Worm (Caenorhabditis elegans): ENCODE data around the gene K12B6.11.
A peak's percentile ranks its signal among the peaks of the same experiment; 100 is the strongest.

Gene K12B6.11

ce11 chrV:6270097-6270496 is 18.6 kb upstream of the K12B6.11 start:
- no peak for TF ChIP-seq T23F11.4 (GFP tag; optimal IDR thresholded peaks at IDR 0.05)
- TF ChIP-seq sox-4 (tag; optimal IDR thresholded peaks at IDR 0.05), result no peak
- TF ChIP-seq sdc-2 (tag; optimal IDR thresholded peaks at IDR 0.05), result no peak
- TF ChIP-seq ceh-34 (tag; optimal IDR thresholded peaks at IDR 0.05), result peak; percentile 32
- no peak for TF ChIP-seq ceh-6 (GFP tag; optimal IDR thresholded peaks at IDR 0.05)
- TF ChIP-seq rnt-1 (tag; optimal IDR thresholded peaks at IDR 0.05), result no peak
- TF ChIP-seq hlh-6 (tag; optimal IDR thresholded peaks at IDR 0.05), result no peak
- TF ChIP-seq hlh-30 (tag; optimal IDR thresholded peaks at IDR 0.05; ENCODE audit: insufficient read depth), result peak; percentile 54
- TF ChIP-seq elt-2 (tag; optimal IDR thresholded peaks at IDR 0.05), result no peak
- no peak for TF ChIP-seq K02D7.2 (tag; optimal IDR thresholded peaks at IDR 0.05)
- TF ChIP-seq eyg-1 (tag; optimal IDR thresholded peaks at IDR 0.05), result no peak
- TF ChIP-seq K09A11.1 (tag; optimal IDR thresholded peaks at IDR 0.05; ENCODE audit: insufficient read depth), result no peak
- peak; percentile 31 for TF ChIP-seq pha-2 (tag; optimal IDR thresholded peaks at IDR 0.05)
- TF ChIP-seq hlh-8 (tag; optimal IDR thresholded peaks at IDR 0.05), result peak; percentile 15
- TF ChIP-seq tbx-2 (tag; optimal IDR thresholded peaks at IDR 0.05), result peak; percentile 48
- TF ChIP-seq ahr-1 (tag; optimal IDR thresholded peaks at IDR 0.05), result no peak
- TF ChIP-seq unc-55 (GFP tag; optimal IDR thresholded peaks at IDR 0.05), result no peak
- no peak for TF ChIP-seq zip-5 (tag; optimal IDR thresholded peaks at IDR 0.05)
- no peak for TF ChIP-seq pqm-1 (tag; optimal IDR thresholded peaks at IDR 0.05)
- TF ChIP-seq fkh-6 (tag; optimal IDR thresholded peaks at IDR 0.05), result no peak
- TF ChIP-seq fkh-10 (GFP tag; optimal IDR thresholded peaks at IDR 0.05), result no peak
- no peak for TF ChIP-seq nhr-232 (tag; optimal IDR thresholded peaks at IDR 0.05)
- no peak for TF ChIP-seq gmeb-2 (tag; optimal IDR thresholded peaks at IDR 0.05)
- TF ChIP-seq ceh-48 (tag; optimal IDR thresholded peaks at IDR 0.05), result no peak
- TF ChIP-seq ceh-22 (tag; optimal IDR thresholded peaks at IDR 0.05), result no peak
- 0 out of 2 replicates have a peak, but pooled peaks have one; percentile 11 for TF ChIP-seq unc-3 (GFP tag; conservative IDR thresholded peaks at IDR 0.05)
- no peak for TF ChIP-seq unc-3 (tag; optimal IDR thresholded peaks at IDR 0.05)
- no peak for TF ChIP-seq ceh-30 (tag; optimal IDR thresholded peaks at IDR 0.05)
- no peak for TF ChIP-seq pag-3 (tag; optimal IDR thresholded peaks at IDR 0.05; ENCODE audit: borderline replicate concordance)
- no peak for TF ChIP-seq nhr-11 (tag; optimal IDR thresholded peaks at IDR 0.05)
- TF ChIP-seq C08G9.2 (tag; optimal IDR thresholded peaks at IDR 0.05), result no peak
- peak; percentile 6 for TF ChIP-seq ceh-31 (tag; optimal IDR thresholded peaks at IDR 0.05)
- TF ChIP-seq ets-4 (tag; optimal IDR thresholded peaks at IDR 0.05), result peak; percentile 12
- TF ChIP-seq ceh-45 (GFP tag; IDR thresholded peaks at IDR 0.05), result no peak
- no peak for TF ChIP-seq ceh-9 (tag; optimal IDR thresholded peaks at IDR 0.05)
- TF ChIP-seq npax-4 (tag; optimal IDR thresholded peaks at IDR 0.05), result no peak

ce11 chrV:6270552-6270951 is 18.2 kb upstream of the K12B6.11 start, which contains the start of gene F31F7.2:
Gene F31F7.2, plus strand, starts transcription at chrV:6270852.
- TF ChIP-seq nhr-232 (tag; optimal IDR thresholded peaks at IDR 0.05) (no peak), unc-55 (GFP tag; optimal IDR thresholded peaks at IDR 0.05) (no peak), ahr-1 (tag; optimal IDR thresholded peaks at IDR 0.05) (no peak), ref-2 (tag; optimal IDR thresholded peaks at IDR 0.05) (no peak), pat-9 (tag; optimal IDR thresholded peaks at IDR 0.05) (no peak), pag-3 (tag; optimal IDR thresholded peaks at IDR 0.05; ENCODE audit: borderline replicate concordance) (no peak), ceh-30 (tag; optimal IDR thresholded peaks at IDR 0.05) (no peak), pros-1 (tag; optimal IDR thresholded peaks at IDR 0.05) (no peak), eyg-1 (tag; optimal IDR thresholded peaks at IDR 0.05) (no peak), ceh-2 (tag; optimal IDR thresholded peaks at IDR 0.05) (no peak), C08G9.2 (tag; optimal IDR thresholded peaks at IDR 0.05) (no peak), tbx-2 (tag; optimal IDR thresholded peaks at IDR 0.05) (no peak), unc-42 (tag; optimal IDR thresholded peaks at IDR 0.05) (no peak)

- peak; percentile 39 for TF ChIP-seq elt-2 (tag; optimal IDR thresholded peaks at IDR 0.05)
- TF ChIP-seq ztf-16 (tag; optimal IDR thresholded peaks at IDR 0.05), result no peak
- TF ChIP-seq C38D4.7 (GFP tag; optimal IDR thresholded peaks at IDR 0.05), result no peak
- no peak for TF ChIP-seq pha-4 (tag; optimal IDR thresholded peaks at IDR 0.05)
Observed at ce11 chrV:6275209-6275608, 13.5 kb upstream of the K12B6.11 start.
